Fruit fly (Drosophila melanogaster) whole organism: ENCODE data around the gene fwe.

Experiments
- CG8478 ChIP-seq: fragments of >200 bp; optimal IDR thresholded peaks from 2 replicates; lab custom pipeline; 2018; ENCODE audit warnings: inconsistent platforms
- EcR ChIP-seq, 2 experiments: fragments of >200 bp; optimal IDR thresholded peaks; 2 replicates each; lab custom pipeline; 2017; ENCODE audit warnings: missing biosample characterization in 2 of 2, missing genetic modification characterization in 2 of 2, missing genetic modification reagents in 2 of 2
- pan ChIP-seq: fragments of >200 bp; optimal IDR thresholded peaks from 2 replicates; lab custom pipeline; 2017
- psq ChIP-seq: fragments of >200 bp; optimal IDR thresholded peaks from 2 replicates; lab custom pipeline; 2017
- usp ChIP-seq: fragments of >200 bp; optimal IDR thresholded peaks from 2 replicates; lab custom pipeline; 2017; ENCODE audit warnings: missing biosample characterization, missing genetic modification characterization, mixed read lengths

DNA sequence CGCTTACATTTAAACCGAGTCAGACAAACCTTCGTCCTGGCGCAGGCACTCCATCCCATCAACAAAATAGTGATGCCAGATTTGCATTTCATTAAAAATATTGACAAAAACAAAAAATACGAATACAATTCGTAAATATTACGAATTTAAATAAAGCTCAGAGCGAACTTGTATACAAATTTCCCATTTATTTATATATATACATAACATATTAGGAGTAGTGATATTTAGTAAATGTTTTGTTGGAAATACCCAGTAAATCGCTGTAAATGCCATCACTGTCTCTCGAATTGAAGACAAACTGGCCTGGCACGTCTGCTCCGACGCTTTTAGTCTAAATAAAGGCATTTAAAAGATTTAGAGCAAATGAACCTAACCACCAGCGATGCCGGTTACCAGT lies 44.0 kb downstream of the fwe start:
- TF ChIP-seq CG8478 (lab: Kevin White, UChicago) (no peak), psq (lab: Kevin White, UChicago) (no peak), usp (GFP tag; lab: Kevin White, UChicago) (no peak), pan (lab: Kevin White, UChicago) (no peak), EcR (GFP tag; optimal IDR thresholded peaks at IDR 0.05; lab: Kevin White, UChicago) (no peak)
